Fruit fly (Drosophila melanogaster): ENCODE measurements around the gene CG15399.

The CG15399 gene

DNA sequence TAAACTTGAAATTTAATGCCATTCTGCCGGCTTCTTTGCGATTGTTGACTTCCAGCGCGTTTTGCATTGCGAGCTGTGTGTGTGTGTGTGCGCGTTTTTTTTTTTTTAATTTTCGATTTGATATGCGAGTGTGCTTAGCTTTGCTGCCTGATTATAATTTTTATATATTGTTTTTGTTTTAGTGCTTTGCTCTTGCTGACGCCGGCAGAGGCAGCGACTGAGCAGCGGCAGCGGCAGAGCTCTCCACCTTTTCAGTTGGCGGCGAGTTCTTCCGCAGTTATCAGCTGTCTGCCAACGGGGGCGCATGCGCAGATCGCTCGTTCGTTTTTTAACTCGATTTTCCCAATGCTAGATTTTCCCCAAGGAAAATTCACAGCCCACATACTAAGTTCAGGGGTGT, 36.0 kb downstream of the CG15399 start (continued):
- TF ChIP-seq E2f2 (GFP tag; IDR thresholded peaks at IDR 0.05) (no peak), Meics (GFP tag; optimal IDR thresholded peaks at IDR 0.05) (no peak)

dm6 chr2L:2734946-2735345, 36.6 kb downstream of the CG15399 start:
- no peak for TF ChIP-seq CkIIα-i1 (GFP tag; IDR thresholded peaks at IDR 0.05)
- no peak for TF ChIP-seq chn (GFP tag; optimal IDR thresholded peaks at IDR 0.05)
- TF ChIP-seq ci (GFP tag; IDR thresholded peaks at IDR 0.05): no peak
- TF ChIP-seq crp (GFP tag; optimal IDR thresholded peaks at IDR 0.05): no peak
- no peak for TF ChIP-seq CG10979 (tag; optimal IDR thresholded peaks at IDR 0.05)
- no peak for TF ChIP-seq croc (GFP tag; conservative IDR thresholded peaks at IDR 0.05)
- no peak for TF ChIP-seq Hsf (GFP tag; optimal IDR thresholded peaks at IDR 0.05)
- TF ChIP-seq Ada2b (GFP tag; IDR thresholded peaks at IDR 0.05): no peak
- TF ChIP-seq jumu (GFP tag; optimal IDR thresholded peaks at IDR 0.05): no peak
- no peak for TF ChIP-seq CG11456 (GFP tag; IDR thresholded peaks at IDR 0.05)
- TF ChIP-seq Hmr (GFP tag; optimal IDR thresholded peaks at IDR 0.05): no peak
- no peak for TF ChIP-seq vvl (GFP tag; IDR thresholded peaks at IDR 0.05)
- TF ChIP-seq phol (tag; optimal IDR thresholded peaks at IDR 0.05): no peak
- TF ChIP-seq CG18599 (GFP tag; optimal IDR thresholded peaks at IDR 0.05): no peak
- no peak for TF ChIP-seq CTCF (GFP tag; optimal IDR thresholded peaks at IDR 0.05)
- no peak for TF ChIP-seq abd-A (tag; optimal IDR thresholded peaks at IDR 0.05)
- TF ChIP-seq CG10274 (GFP tag; optimal IDR thresholded peaks at IDR 0.05): peak; percentile 96
- peak; percentile 59 for TF ChIP-seq CG9932 (GFP tag; IDR thresholded peaks at IDR 0.05)
- no peak for TF ChIP-seq CG33213 (GFP tag; optimal IDR thresholded peaks at IDR 0.05)
- TF ChIP-seq CG13624 (GFP tag; optimal IDR thresholded peaks at IDR 0.05): peak; percentile 11
- TF ChIP-seq bsh (GFP tag; optimal IDR thresholded peaks at IDR 0.05): no peak
- TF ChIP-seq Sox102F (GFP tag; optimal IDR thresholded peaks at IDR 0.05): no peak
- TF ChIP-seq Fer3 (tag; optimal IDR thresholded peaks at IDR 0.05): no peak
- TF ChIP-seq BEAF-32 (GFP tag; optimal IDR thresholded peaks at IDR 0.05): no peak
- TF ChIP-seq CG32772 (GFP tag; IDR thresholded peaks at IDR 0.05): no peak
- TF ChIP-seq CG34422 (GFP tag; IDR thresholded peaks at IDR 0.05): no peak
- peak; percentile 35 for TF ChIP-seq HLH54F (GFP tag; optimal IDR thresholded peaks at IDR 0.05)
- TF ChIP-seq Adf1 (GFP tag; IDR thresholded peaks at IDR 0.05): no peak
- TF ChIP-seq lilli (GFP tag; optimal IDR thresholded peaks at IDR 0.05): peak; percentile 23
- TF ChIP-seq CG7556 (GFP tag; optimal IDR thresholded peaks at IDR 0.05): no peak
- no peak for TF ChIP-seq twi (tag; optimal IDR thresholded peaks at IDR 0.05)
- TF ChIP-seq lab (GFP tag; optimal IDR thresholded peaks at IDR 0.05): no peak
- TF ChIP-seq inv (GFP tag; IDR thresholded peaks at IDR 0.05; ENCODE audit: partially characterized antibody): no peak
- TF ChIP-seq Dp (GFP tag; optimal IDR thresholded peaks at IDR 0.05): no peak
- TF ChIP-seq Stat92E (GFP tag; optimal IDR thresholded peaks at IDR 0.05): no peak
- TF ChIP-seq row (GFP tag; IDR thresholded peaks at IDR 0.05): 0 out of 3 replicates have a peak, but pooled peaks have one; percentile 43
- TF ChIP-seq CG12391 (tag; optimal IDR thresholded peaks at IDR 0.05): no peak
- no peak for TF ChIP-seq gsb-n (tag; optimal IDR thresholded peaks at IDR 0.05)
- TF ChIP-seq H2.0 (GFP tag; IDR thresholded peaks at IDR 0.05): no peak
- peak; percentile 6 for TF ChIP-seq CG12155 (GFP tag; optimal IDR thresholded peaks at IDR 0.05)
- TF ChIP-seq z (GFP tag; IDR thresholded peaks at IDR 0.05): no peak
- TF ChIP-seq sd (tag; optimal IDR thresholded peaks at IDR 0.05): no peak
- TF ChIP-seq CHES-1-like (GFP tag; optimal IDR thresholded peaks at IDR 0.05): peak; percentile 12
- TF ChIP-seq Antp (GFP tag; optimal IDR thresholded peaks at IDR 0.05): peak; percentile 11
- TF ChIP-seq CG7357 (GFP tag; IDR thresholded peaks at IDR 0.05): 0 out of 3 replicates have a peak, but pooled peaks have one; percentile 27
- no peak for TF ChIP-seq Doc3 (GFP tag; IDR thresholded peaks at IDR 0.05; ENCODE audit: partially characterized antibody)
- TF ChIP-seq pan (optimal IDR thresholded peaks at IDR 0.05): no peak
- TF ChIP-seq pan (GFP tag; optimal IDR thresholded peaks at IDR 0.05 in 1 of 2, IDR thresholded peaks at IDR 0.05 in 1 of 2): no peak

All from whole organism, embryonic.